Worm (Caenorhabditis elegans) whole organism, L2 larva: Measurements from ENCODE around the gene Y48C3A.18.

Source experiments
- R02D3.7 ChIP-seq: fragments of 150-350 bp; optimal IDR thresholded peaks from 2 replicates; lab custom pipeline; 2014; ENCODE audit warnings: missing biosample characterization, missing genetic modification characterization
- ceh-82 ChIP-seq: fragments of 150-350 bp; optimal IDR thresholded peaks from 2 replicates; lab custom pipeline; 2014; ENCODE audit warnings: missing biosample characterization, missing genetic modification characterization
- nhr-23 ChIP-seq: fragments of 150-350 bp; optimal IDR thresholded peaks from 2 replicates; lab custom pipeline; 2014; ENCODE audit warnings: missing biosample characterization, missing genetic modification reagents, missing genetic modification characterization
- peb-1 ChIP-seq: fragments of 150-350 bp; optimal IDR thresholded peaks from 2 replicates; lab custom pipeline; 2014; ENCODE audit warnings: missing biosample characterization, missing genetic modification characterization
- sem-4 ChIP-seq: fragments of 150-350 bp; optimal IDR thresholded peaks from 2 replicates; lab custom pipeline; 2014; ENCODE audit warnings: missing biosample characterization, missing genetic modification reagents, missing genetic modification characterization

Gene Y48C3A.18

DNA sequence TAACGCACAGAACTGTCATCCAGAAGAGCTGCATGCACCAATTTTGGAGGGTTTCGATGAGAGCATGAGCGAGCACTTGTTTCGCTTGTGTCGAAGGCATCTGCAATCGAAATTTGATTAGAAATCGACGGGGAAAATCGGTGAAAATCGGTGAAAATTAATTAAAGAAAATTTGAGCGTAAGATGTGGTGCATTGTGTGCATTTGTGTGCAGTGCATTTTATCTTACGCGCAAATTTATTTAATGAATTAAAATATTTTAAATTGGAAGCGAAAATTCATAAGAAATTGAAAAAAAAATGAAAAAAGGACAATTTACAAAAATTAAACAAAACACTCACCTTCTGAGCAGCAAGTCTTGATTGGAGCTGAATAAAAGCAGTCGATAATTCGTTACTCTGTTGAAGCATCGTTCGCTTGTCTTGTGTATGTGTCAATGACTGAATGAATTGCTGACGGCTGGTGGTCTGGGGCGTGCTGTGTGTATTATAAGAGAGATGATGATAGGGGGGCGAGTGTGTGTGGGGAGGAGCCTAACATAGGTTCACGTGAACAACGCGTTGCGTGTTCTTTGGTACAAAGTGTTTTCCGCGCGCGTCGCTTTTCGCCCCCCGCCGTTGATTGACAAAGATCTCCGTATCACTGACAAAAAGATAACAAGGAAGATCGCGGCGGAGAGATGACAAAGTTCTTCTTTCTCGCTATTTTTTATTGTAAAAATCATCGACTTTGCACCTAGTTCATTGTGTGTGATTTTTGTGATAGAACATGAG is 49.4 kb downstream of the Y48C3A.18 start (continued):
- no peak for TF ChIP-seq nhr-23 (tag; lab: Kevin White, UChicago)
- TF ChIP-seq peb-1 (tag; lab: Kevin White, UChicago): no peak
- no peak for TF ChIP-seq ceh-82
- TF ChIP-seq sem-4 (tag; lab: Kevin White, UChicago): peak; percentile 68
- no peak for TF ChIP-seq R02D3.7 (tag; lab: Kevin White, UChicago)
